Fruit fly (Drosophila melanogaster): ENCODE data around the gene CG42486.

DNA sequence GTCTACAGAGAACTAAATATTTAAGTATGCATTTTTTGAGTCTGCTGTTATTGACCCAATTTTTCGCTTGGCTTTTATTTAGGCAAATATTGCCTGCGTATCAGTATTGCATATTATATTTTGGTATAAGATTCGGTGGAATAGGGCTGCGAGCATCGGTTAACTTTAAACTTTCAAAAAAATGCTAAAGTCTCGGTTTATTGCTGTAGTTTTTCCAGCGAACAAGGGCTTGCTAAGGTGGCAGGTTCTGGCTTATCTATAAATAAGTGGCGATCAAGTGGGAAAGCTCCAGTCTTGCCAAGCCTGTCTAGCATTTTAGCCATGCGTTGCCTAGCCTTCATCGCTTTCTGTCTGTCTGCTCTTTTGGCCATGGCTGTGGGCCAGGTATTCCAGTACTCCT, 2.5 kb upstream of the CG42486 start, which contains the start of gene CG31704:
- no peak for TF ChIP-seq CG9948 (tag; optimal IDR thresholded peaks at IDR 0.05)
- TF ChIP-seq fd96Ca (GFP tag; IDR thresholded peaks at IDR 0.05) = no peak
- no peak for TF ChIP-seq CG34367 (tag; optimal IDR thresholded peaks at IDR 0.05)
- no peak for TF ChIP-seq Pif1A (GFP tag; optimal IDR thresholded peaks at IDR 0.05)

Data from whole organism, pupa.